Fruit fly (Drosophila melanogaster): ENCODE measurements around the gene mus304.

DNA sequence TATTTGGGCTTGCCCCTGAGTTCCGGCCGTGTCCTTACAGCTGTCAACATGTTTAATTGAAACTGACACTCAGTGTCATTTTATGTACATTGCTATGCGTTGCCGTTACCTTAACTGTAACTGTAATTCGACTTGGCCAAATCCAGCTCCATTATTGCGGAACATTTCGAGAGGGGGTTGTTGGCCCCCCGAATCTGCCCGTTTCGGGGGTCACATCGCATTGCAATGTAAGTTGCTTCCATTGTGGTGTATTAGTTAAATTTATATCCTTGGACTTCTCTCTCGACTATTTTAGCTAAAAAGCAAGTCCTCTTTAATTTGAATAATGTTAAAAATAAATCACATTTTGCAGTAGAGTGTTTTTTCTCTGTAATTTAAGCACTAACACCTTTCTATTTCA, 14.5 kb downstream of the mus304 start:
- no peak for TF ChIP-seq CG7786 (GFP tag; optimal IDR thresholded peaks at IDR 0.05)
- TF ChIP-seq CG16863 (GFP tag; optimal IDR thresholded peaks at IDR 0.05): no peak
- TF ChIP-seq Poxn (GFP tag; IDR thresholded peaks at IDR 0.05): no peak
- no peak for TF ChIP-seq CG17359 (tag; optimal IDR thresholded peaks at IDR 0.05)
- TF ChIP-seq inv (GFP tag; IDR thresholded peaks at IDR 0.05; ENCODE audit: partially characterized antibody): no peak
- TF ChIP-seq unpg (GFP tag; optimal IDR thresholded peaks at IDR 0.05): no peak
- TF ChIP-seq az2 (GFP tag; optimal IDR thresholded peaks at IDR 0.05): no peak
- no peak for TF ChIP-seq exex (tag; optimal IDR thresholded peaks at IDR 0.05)
- no peak for TF ChIP-seq CG13775 (GFP tag; optimal IDR thresholded peaks at IDR 0.05)
- TF ChIP-seq cad (GFP tag; optimal IDR thresholded peaks at IDR 0.05): no peak
